Fruit fly (Drosophila melanogaster): ENCODE measurements around the gene Ucp4A.

The Ucp4A gene

DNA sequence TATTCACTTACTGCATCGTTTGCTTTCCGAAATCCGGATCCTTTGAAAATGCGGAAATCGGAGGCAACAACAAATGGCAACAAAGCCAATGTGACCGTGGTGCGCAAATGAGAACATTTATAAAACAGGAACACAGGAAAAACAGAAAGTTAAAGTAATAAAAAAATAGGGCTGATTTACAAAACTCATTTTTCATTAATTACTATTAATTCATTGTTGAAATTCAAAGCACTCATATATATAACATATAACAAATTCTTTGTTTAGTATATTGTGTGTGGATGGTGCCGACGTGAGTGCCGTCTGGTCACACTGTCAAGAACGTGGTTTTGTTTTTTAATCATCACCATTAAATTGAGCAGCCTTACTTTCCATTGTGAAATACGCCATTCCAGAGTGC lies 16.0 kb downstream of the Ucp4A start, which contains the start of the genes Arp8 and CG6769:
Gene Arp8, minus strand, starts transcription at position 90 of the 400 bp plus-strand sequence.
Gene CG6769, plus strand, starts transcription at position 292 of the 400 bp plus-strand sequence.
- TF ChIP-seq fd96Ca (GFP tag; IDR thresholded peaks at IDR 0.05): no peak
- TF ChIP-seq Pif1B (GFP tag; optimal IDR thresholded peaks at IDR 0.05): no peak
- no peak for TF ChIP-seq CG32121 (GFP tag; IDR thresholded peaks at IDR 0.05)
- TF ChIP-seq Snoo (tag; optimal IDR thresholded peaks at IDR 0.05): no peak
- no peak for TF ChIP-seq CG13204 (GFP tag; optimal IDR thresholded peaks at IDR 0.05)
- no peak for TF ChIP-seq Ets98B (GFP tag; IDR thresholded peaks at IDR 0.05)
- no peak for TF ChIP-seq CG14655 (GFP tag; optimal IDR thresholded peaks at IDR 0.05)
- no peak for TF ChIP-seq CG17806 (tag; optimal IDR thresholded peaks at IDR 0.05)
- TF ChIP-seq CG10348 (GFP tag; IDR thresholded peaks at IDR 0.05): no peak
- TF ChIP-seq CG34367 (tag; optimal IDR thresholded peaks at IDR 0.05): no peak
- no peak for TF ChIP-seq rn (GFP tag; IDR thresholded peaks at IDR 0.05)
- TF ChIP-seq CG15710 (tag; optimal IDR thresholded peaks at IDR 0.05): no peak
- no peak for TF ChIP-seq gl (tag; optimal IDR thresholded peaks at IDR 0.05)
- TF ChIP-seq D1 (tag; optimal IDR thresholded peaks at IDR 0.05): no peak
- TF ChIP-seq CG8301 (tag; optimal IDR thresholded peaks at IDR 0.05): no peak

DNA sequence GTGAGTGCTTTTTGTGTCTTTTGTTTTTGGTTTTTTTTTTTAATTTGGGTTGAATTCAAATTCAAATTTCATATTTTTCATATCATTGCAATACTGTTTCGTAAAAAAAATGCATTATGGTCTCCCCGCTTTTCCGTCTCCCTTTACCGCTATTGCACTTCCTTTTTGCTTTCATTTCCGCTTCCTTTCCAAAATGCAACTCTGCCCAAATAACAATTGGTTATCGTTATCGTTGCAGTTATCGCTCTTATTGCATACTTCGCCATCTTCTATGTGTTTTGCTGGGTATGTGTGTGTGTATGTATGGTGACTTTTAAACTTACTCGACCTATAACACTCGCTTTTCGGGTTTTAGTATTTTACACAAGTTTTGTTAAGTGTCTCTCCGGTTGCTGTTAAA lies 20.4 kb downstream of the Ucp4A start:
- TF ChIP-seq CG8159 (tag; optimal IDR thresholded peaks at IDR 0.05) (no peak), CG15710 (tag; optimal IDR thresholded peaks at IDR 0.05) (no peak), Ets98B (GFP tag; IDR thresholded peaks at IDR 0.05) (no peak), CG32121 (GFP tag; IDR thresholded peaks at IDR 0.05) (no peak), Pif1B (GFP tag; optimal IDR thresholded peaks at IDR 0.05) (no peak), Pif1A (GFP tag; optimal IDR thresholded peaks at IDR 0.05) (no peak)

- TF ChIP-seq CG4496 (GFP tag; IDR thresholded peaks at IDR 0.05) (peak; percentile 49; the same call in 1 of the 3 replicates), EcR (GFP tag; optimal IDR thresholded peaks at IDR 0.05) (peak; percentile 44), gl (tag; optimal IDR thresholded peaks at IDR 0.05) (no peak), CG15710 (tag; optimal IDR thresholded peaks at IDR 0.05) (no peak), CG34367 (tag; optimal IDR thresholded peaks at IDR 0.05) (no peak), CG13204 (GFP tag; optimal IDR thresholded peaks at IDR 0.05) (no peak), CG8301 (tag; optimal IDR thresholded peaks at IDR 0.05) (no peak), CG32121 (GFP tag; IDR thresholded peaks at IDR 0.05) (no peak), CG8159 (tag; optimal IDR thresholded peaks at IDR 0.05) (no peak), D1 (tag; optimal IDR thresholded peaks at IDR 0.05) (no peak), Pif1B (GFP tag; optimal IDR thresholded peaks at IDR 0.05) (no peak), CG17806 (tag; optimal IDR thresholded peaks at IDR 0.05) (no peak), CG14655 (GFP tag; optimal IDR thresholded peaks at IDR 0.05) (no peak), fd96Ca (GFP tag; IDR thresholded peaks at IDR 0.05) (peak; percentile 28; the same call in 1 of the 3 replicates), Pif1A (GFP tag; optimal IDR thresholded peaks at IDR 0.05) (peak; percentile 29), CG12605 (GFP tag; IDR thresholded peaks at IDR 0.05) (0 out of 2 replicates have a peak, but pooled peaks have one; percentile 31), Ets98B (GFP tag; IDR thresholded peaks at IDR 0.05) (no peak), CG9948 (tag; optimal IDR thresholded peaks at IDR 0.05) (no peak)
Observed at dm6 chrX:17870614-17871394, 26.1 kb downstream of the Ucp4A start.

dm6 chrX:17872310-17872709 lies 27.6 kb downstream of the Ucp4A start:
- TF ChIP-seq D1 (tag; optimal IDR thresholded peaks at IDR 0.05): no peak
- no peak for TF ChIP-seq CG4496 (GFP tag; IDR thresholded peaks at IDR 0.05)
- no peak for TF ChIP-seq CG34367 (tag; optimal IDR thresholded peaks at IDR 0.05)
- TF ChIP-seq gl (tag; optimal IDR thresholded peaks at IDR 0.05): no peak
- no peak for TF ChIP-seq EcR (GFP tag; optimal IDR thresholded peaks at IDR 0.05)
- TF ChIP-seq fd96Ca (GFP tag; IDR thresholded peaks at IDR 0.05): no peak
- no peak for TF ChIP-seq CG12605 (GFP tag; IDR thresholded peaks at IDR 0.05)
- TF ChIP-seq CG13204 (GFP tag; optimal IDR thresholded peaks at IDR 0.05): no peak
- no peak for TF ChIP-seq CG8159 (tag; optimal IDR thresholded peaks at IDR 0.05)
- TF ChIP-seq CG15710 (tag; optimal IDR thresholded peaks at IDR 0.05): no peak
- TF ChIP-seq Pif1B (GFP tag; optimal IDR thresholded peaks at IDR 0.05): no peak
- no peak for TF ChIP-seq Pif1A (GFP tag; optimal IDR thresholded peaks at IDR 0.05)
- no peak for TF ChIP-seq Snoo (tag; optimal IDR thresholded peaks at IDR 0.05)

DNA sequence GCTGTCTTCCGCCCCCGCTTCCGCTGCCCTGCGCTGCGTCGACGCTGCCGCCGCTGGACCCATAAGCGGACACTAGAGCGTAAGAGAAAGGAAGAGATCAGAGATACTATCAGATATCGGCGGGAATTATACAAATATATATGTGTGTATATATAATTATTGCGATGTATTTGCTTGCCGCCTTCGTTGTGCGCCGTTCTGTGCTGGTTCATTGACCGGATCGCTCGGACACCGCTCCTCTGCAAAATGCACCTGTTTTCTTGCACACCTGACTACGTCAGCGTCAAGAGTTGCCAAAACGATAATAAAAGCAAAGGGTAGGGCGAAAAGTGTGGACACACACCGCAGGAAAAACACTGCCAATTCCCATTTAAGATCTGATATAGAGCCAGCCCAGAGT lies 28.6 kb downstream of the Ucp4A start:
- TF ChIP-seq CG14655 (GFP tag; optimal IDR thresholded peaks at IDR 0.05) (no peak), Snoo (tag; optimal IDR thresholded peaks at IDR 0.05) (no peak), CG13204 (GFP tag; optimal IDR thresholded peaks at IDR 0.05) (no peak), CG34367 (tag; optimal IDR thresholded peaks at IDR 0.05) (no peak), EcR (GFP tag; optimal IDR thresholded peaks at IDR 0.05) (peak; percentile 73), Pif1B (GFP tag; optimal IDR thresholded peaks at IDR 0.05) (no peak), CG32121 (GFP tag; IDR thresholded peaks at IDR 0.05) (no peak), CG17806 (tag; optimal IDR thresholded peaks at IDR 0.05) (no peak), CG10348 (GFP tag; IDR thresholded peaks at IDR 0.05) (no peak)

DNA sequence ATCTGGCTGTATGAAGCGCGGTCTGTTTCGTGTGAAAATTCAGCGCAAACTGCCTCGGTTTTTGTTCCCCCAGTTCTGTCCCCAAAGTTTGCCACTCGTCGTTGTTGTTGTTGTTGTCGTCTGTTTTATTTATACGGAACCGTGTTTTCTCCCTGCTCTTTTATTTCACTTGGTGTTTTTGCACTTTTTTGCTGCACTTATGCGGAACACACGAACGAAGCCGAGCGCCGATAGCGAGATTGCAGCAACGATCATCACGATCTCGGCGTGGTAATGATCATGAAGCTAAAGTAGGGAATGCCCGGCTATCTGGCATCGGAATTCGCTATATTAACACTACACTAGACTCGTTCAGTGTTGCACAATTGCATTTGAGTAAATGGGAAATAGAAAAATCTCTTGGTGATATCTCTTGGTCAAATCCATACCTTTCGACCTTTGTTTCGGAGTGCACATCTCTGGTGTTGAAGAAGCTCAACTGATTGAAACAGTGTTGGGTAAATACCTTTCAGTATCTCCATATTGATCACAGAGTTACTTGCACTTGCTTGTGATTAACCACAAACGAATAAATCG lies 30.4 kb downstream of the Ucp4A start:
- TF ChIP-seq Pif1A (GFP tag; optimal IDR thresholded peaks at IDR 0.05) (peak; percentile 30), CG17806 (tag; optimal IDR thresholded peaks at IDR 0.05) (no peak), CG8159 (tag; optimal IDR thresholded peaks at IDR 0.05) (peak; percentile 1), CG8301 (tag; optimal IDR thresholded peaks at IDR 0.05) (peak; percentile 7), Pif1B (GFP tag; optimal IDR thresholded peaks at IDR 0.05) (no peak), CG15710 (tag; optimal IDR thresholded peaks at IDR 0.05) (peak; percentile 7), EcR (GFP tag; optimal IDR thresholded peaks at IDR 0.05) (peak; percentile 42), Snoo (tag; optimal IDR thresholded peaks at IDR 0.05) (peak; percentile 32), fd96Ca (GFP tag; IDR thresholded peaks at IDR 0.05) (0 out of 3 replicates have a peak, but pooled peaks have one; percentile 18), Ets98B (GFP tag; IDR thresholded peaks at IDR 0.05) (no peak; the same call in 1 of the 2 replicates), CG32121 (GFP tag; IDR thresholded peaks at IDR 0.05) (no peak), CG14655 (GFP tag; optimal IDR thresholded peaks at IDR 0.05) (peak; percentile 55), CG12605 (GFP tag; IDR thresholded peaks at IDR 0.05) (peak; percentile 70), CG4496 (GFP tag; IDR thresholded peaks at IDR 0.05) (peak; percentile 63; the same call in 1 of the 3 replicates), CG13204 (GFP tag; optimal IDR thresholded peaks at IDR 0.05) (no peak), gl (tag; optimal IDR thresholded peaks at IDR 0.05) (peak; percentile 62)
